Worm (Caenorhabditis elegans) whole organism, L4/young adult: ENCODE results near the gene tmbi-4.

ENCODE experiments used
- W03F9.2 ChIP-seq: fragments of 150-350 bp; optimal IDR thresholded peaks from 2 replicates; lab custom pipeline; 2014; ENCODE audit warnings: missing biosample characterization, missing genetic modification characterization
- him-1 ChIP-seq: sonication (generic microtip); optimal IDR thresholded peaks from 2 replicates; lab custom pipeline; 2016; ENCODE audit warnings: missing genotype, missing genetic modification reagents, missing genetic modification characterization, missing compliant biosample characterization

ce11 chrX:9107866-9108265 is 42.6 kb upstream of the tmbi-4 start:
- TF ChIP-seq him-1 (tag; lab: Kevin White, UChicago) (no peak), W03F9.2 (tag; lab: Kevin White, UChicago) (no peak)
